Worm (Caenorhabditis elegans) whole organism, mixed stage, embryonic: Measurements from ENCODE around the gene idpc-3.

Experiments
- blmp-1 ChIP-seq: fragments of 150-350 bp; optimal IDR thresholded peaks from 2 replicates; lab custom pipeline; 2014; ENCODE audit warnings: missing biosample characterization, missing genetic modification characterization
- elt-1 ChIP-seq: sonication (generic microtip); optimal IDR thresholded peaks from 2 replicates; lab custom pipeline; 2017; ENCODE audit warnings: missing genetic modification characterization, mild to moderate bottlenecking, missing compliant biosample characterization, antibody characterized with exemption, moderate library complexity, borderline replicate concordance; ENCODE audit not compliant: insufficient read depth
- elt-3 ChIP-seq: fragments of 150-350 bp; optimal IDR thresholded peaks from 2 replicates; lab custom pipeline; 2014; ENCODE audit warnings: missing biosample characterization, missing genetic modification characterization
- nhr-12 ChIP-seq: fragments of 150-350 bp; optimal IDR thresholded peaks from 2 replicates; lab custom pipeline; 2014; ENCODE audit warnings: missing biosample characterization, missing genetic modification characterization
- snpc-4 ChIP-seq: fragments of 150-350 bp; optimal IDR thresholded peaks from 2 replicates; lab custom pipeline; 2014; ENCODE audit warnings: missing biosample characterization, missing genetic modification characterization
- sptf-1 ChIP-seq: sonication (generic microtip); optimal IDR thresholded peaks from 2 replicates; lab custom pipeline; 2017; ENCODE audit warnings: mild to moderate bottlenecking, missing genetic modification characterization, moderate library complexity, missing compliant biosample characterization

DNA sequence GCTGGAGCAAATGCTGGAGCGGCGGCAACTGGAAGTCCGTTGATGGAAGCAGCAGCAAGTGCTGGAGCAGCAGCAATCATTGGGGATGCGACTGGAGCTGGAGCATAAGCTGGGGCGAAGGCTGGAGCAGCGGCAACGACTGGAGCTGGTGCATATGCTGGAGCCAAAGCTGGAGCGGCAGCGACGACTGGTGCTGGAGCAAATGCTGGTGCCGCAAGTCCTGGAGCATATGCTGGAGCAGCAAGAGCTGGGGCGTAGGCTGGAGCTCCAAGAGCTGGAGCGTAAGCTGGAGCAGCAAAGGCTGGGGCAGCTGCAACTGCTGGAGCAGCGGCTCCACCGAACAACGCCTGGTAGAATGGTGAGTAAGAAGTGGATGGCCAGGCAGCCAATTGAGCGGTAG is 10.6 kb downstream of the idpc-3 start:
- TF ChIP-seq sptf-1 (tag; lab: Kevin White, UChicago): no peak
- no peak for TF ChIP-seq elt-1 (tag; lab: Kevin White, UChicago)
- no peak for TF ChIP-seq snpc-4
- TF ChIP-seq elt-3: no peak
- no peak for TF ChIP-seq nhr-12 (tag; lab: Kevin White, UChicago)
- TF ChIP-seq blmp-1 (tag; lab: Kevin White, UChicago): no peak
